Worm (Caenorhabditis elegans) whole organism, L3 larva: ENCODE measurements around the gene F17C11.11.

Experiments used
- R02D3.7 ChIP-seq: fragments of 150-350 bp; optimal IDR thresholded peaks from 2 replicates; lab custom pipeline; 2014; ENCODE audit warnings: missing biosample characterization, missing genetic modification characterization
- ZK546.5 ChIP-seq: sonication (generic microtip); optimal IDR thresholded peaks from 2 replicates; lab custom pipeline; 2017; ENCODE audit warnings: missing biosample characterization, missing genetic modification characterization
- ama-1 ChIP-seq: fragments of 150-350 bp; optimal IDR thresholded peaks from 2 replicates; lab custom pipeline; 2018
- ceh-16 ChIP-seq: sonication (generic microtip); optimal IDR thresholded peaks from 2 replicates; lab custom pipeline; 2017; ENCODE audit warnings: missing biosample characterization, missing genetic modification characterization
- ceh-28 ChIP-seq: fragments of 150-350 bp; optimal IDR thresholded peaks from 2 replicates; lab custom pipeline; 2014; ENCODE audit warnings: missing biosample characterization, missing genetic modification reagents, missing genetic modification characterization
- ceh-82 ChIP-seq: fragments of 150-350 bp; optimal IDR thresholded peaks from 2 replicates; lab custom pipeline; 2014; ENCODE audit warnings: missing biosample characterization, missing genetic modification characterization
- daf-12 ChIP-seq: fragments of 150-350 bp; optimal IDR thresholded peaks from 2 replicates; lab custom pipeline; 2014; ENCODE audit warnings: missing biosample characterization, missing genetic modification reagents, missing genetic modification characterization
- egl-5 ChIP-seq: fragments of 150-350 bp; optimal IDR thresholded peaks from 2 replicates; lab custom pipeline; 2017; ENCODE audit warnings: missing biosample characterization, missing genetic modification reagents, missing genetic modification characterization, inconsistent platforms
- elt-1 ChIP-seq: fragments of 150-350 bp; optimal IDR thresholded peaks from 2 replicates; lab custom pipeline; 2014; ENCODE audit warnings: missing biosample characterization, missing genetic modification characterization
- eor-1 ChIP-seq, 2 experiments: fragments of 150-350 bp; optimal IDR thresholded peaks; 2 replicates each; lab custom pipeline; 2014 to 2018; ENCODE audit warnings: missing biosample characterization in 2 of 2, missing genetic modification characterization in 2 of 2
- fkh-10 ChIP-seq: sonication (generic microtip); optimal IDR thresholded peaks from 2 replicates; lab custom pipeline; 2017; ENCODE audit warnings: missing biosample characterization, missing genetic modification reagents, missing genetic modification characterization
- hmg-11 ChIP-seq: sonication (generic microtip); optimal IDR thresholded peaks from 2 replicates; lab custom pipeline; 2016; ENCODE audit warnings: missing genetic modification characterization, missing compliant biosample characterization
- lin-15B ChIP-seq: fragments of 150-350 bp; optimal IDR thresholded peaks from 2 replicates; lab custom pipeline; 2014; ENCODE audit warnings: missing biosample characterization, missing genetic modification characterization
- lin-39 ChIP-seq: fragments of 150-350 bp; optimal IDR thresholded peaks from 2 replicates; lab custom pipeline; 2018; ENCODE audit warnings: missing biosample characterization, missing genetic modification reagents, missing genetic modification characterization
- lsy-12 ChIP-seq: sonication (generic microtip); optimal IDR thresholded peaks from 2 replicates; lab custom pipeline; 2016; ENCODE audit warnings: mild to moderate bottlenecking, missing genetic modification characterization, missing compliant biosample characterization
- nfya-1 ChIP-seq: sonication (generic microtip); optimal IDR thresholded peaks from 2 replicates; lab custom pipeline; 2017; ENCODE audit warnings: missing genetic modification characterization, mild to moderate bottlenecking, missing compliant biosample characterization, antibody characterized with exemption, moderate library complexity; ENCODE audit not compliant: insufficient read depth
- nhr-23 ChIP-seq: fragments of 150-350 bp; optimal IDR thresholded peaks from 2 replicates; lab custom pipeline; 2014; ENCODE audit warnings: missing biosample characterization, missing genetic modification reagents, missing genetic modification characterization
- nhr-237 ChIP-seq: fragments of 150-350 bp; optimal IDR thresholded peaks from 2 replicates; lab custom pipeline; 2014; ENCODE audit warnings: missing biosample characterization, missing genetic modification characterization
- nhr-25 ChIP-seq: sonication (generic microtip); optimal IDR thresholded peaks from 2 replicates; lab custom pipeline; 2017; ENCODE audit warnings: missing biosample characterization, missing genetic modification characterization
- nhr-28 ChIP-seq: fragments of 150-350 bp; optimal IDR thresholded peaks from 2 replicates; lab custom pipeline; 2014; ENCODE audit warnings: missing biosample characterization, missing genetic modification characterization
- nhr-43 ChIP-seq: sonication (generic microtip); optimal IDR thresholded peaks from 2 replicates; lab custom pipeline; 2016; ENCODE audit warnings: mild to moderate bottlenecking, missing genetic modification characterization, missing compliant biosample characterization; ENCODE audit not compliant: poor library complexity, severe bottlenecking
- pha-4 ChIP-seq: fragments of 150-350 bp; optimal IDR thresholded peaks from 2 replicates; lab custom pipeline; 2014; ENCODE audit warnings: missing biosample characterization, missing genetic modification reagents, missing genetic modification characterization
- pqm-1 ChIP-seq: fragments of 150-350 bp; optimal IDR thresholded peaks from 2 replicates; lab custom pipeline; 2017; ENCODE audit warnings: missing biosample characterization, missing genetic modification characterization, inconsistent platforms
- sea-2 ChIP-seq: fragments of 150-350 bp; sonication (generic microtip); optimal IDR thresholded peaks from 4 replicates; lab custom pipeline; 2014; ENCODE audit warnings: missing biosample characterization, missing genetic modification reagents, missing genetic modification characterization
- unc-62 ChIP-seq: fragments of 150-350 bp; sonication (generic microtip); optimal IDR thresholded peaks from 4 replicates; lab custom pipeline; 2014; ENCODE audit warnings: missing biosample characterization, missing genetic modification reagents, missing genetic modification characterization
- ztf-11 ChIP-seq: fragments of 150-350 bp; optimal IDR thresholded peaks from 2 replicates; lab custom pipeline; 2014; ENCODE audit warnings: missing biosample characterization, missing genetic modification characterization

The F17C11.11 gene

ce11 chrV:10921747-10922146, 16.9 kb downstream of the F17C11.11 start, which contains the start of gene nas-31:
nas-31 (minus strand) TSS chrV:10921847.
- TF ChIP-seq nhr-43 (tag; lab: Kevin White, UChicago) (no peak), ceh-28 (tag; lab: Kevin White, UChicago) (no peak)
- TF ChIP-seq, all 47 proteins: peak for 0

- TF ChIP-seq nhr-25 (tag; lab: Kevin White, UChicago), result no peak
These were observed 20.2 kb downstream of the F17C11.11 start, which contains the start of gene F58B4.2 for ce11 chrV:10918373-10918772. F58B4.2 (minus strand) TSS chrV:10918473.

ce11 chrV:10915922-10916321, 22.7 kb downstream of the F17C11.11 start:
- TF ChIP-seq unc-62 (GFP tag; lab: Kevin White, UChicago) (peak; percentile 82), nfya-1 (tag; lab: Kevin White, UChicago) (peak; percentile 15), sea-2 (no peak), elt-1 (tag; lab: Kevin White, UChicago) (peak; percentile 76), ZK546.5 (tag; lab: Kevin White, UChicago) (no peak), ceh-16 (tag; lab: Kevin White, UChicago) (no peak), fkh-10 (GFP tag; lab: Kevin White, UChicago) (no peak)

ce11 chrV:10909959-10910358, 28.7 kb downstream of the F17C11.11 start:
- TF ChIP-seq sea-2, result no peak
- TF ChIP-seq elt-1 (tag; lab: Kevin White, UChicago), result no peak
- TF ChIP-seq daf-12, result no peak
- TF ChIP-seq ztf-11 (tag; lab: Kevin White, UChicago), result no peak
- no peak for TF ChIP-seq pha-4 (tag; lab: Kevin White, UChicago)
- TF ChIP-seq nhr-23 (tag; lab: Kevin White, UChicago), result no peak
- TF ChIP-seq lsy-12 (tag; lab: Kevin White, UChicago), result no peak
- TF ChIP-seq nhr-43 (tag; lab: Kevin White, UChicago), result no peak
- no peak for TF ChIP-seq ceh-82 (tag; lab: Kevin White, UChicago)
- no peak for TF ChIP-seq lin-39
- no peak for TF ChIP-seq ceh-16 (tag; lab: Kevin White, UChicago)

- TF ChIP-seq pqm-1, result no peak
- peak; percentile 86 for TF ChIP-seq elt-1 (tag; lab: Kevin White, UChicago)
These were observed 29.5 kb downstream of the F17C11.11 start, which contains the start of gene zzz-1 for ce11 chrV:10909071-10909470. zzz-1 (minus strand) TSS chrV:10909171.

ce11 chrV:10904795-10905194, 33.8 kb downstream of the F17C11.11 start:
- TF ChIP-seq nhr-43 (tag; lab: Kevin White, UChicago), result no peak
- no peak for TF ChIP-seq ZK546.5 (tag; lab: Kevin White, UChicago)
- peak; percentile 52 for TF ChIP-seq lin-39
- TF ChIP-seq ceh-82 (tag; lab: Kevin White, UChicago), result no peak
- TF ChIP-seq nhr-25 (tag; lab: Kevin White, UChicago), result no peak
- peak; percentile 52 for TF ChIP-seq fkh-10 (GFP tag; lab: Kevin White, UChicago)
- TF ChIP-seq nhr-28 (tag; lab: Kevin White, UChicago), result no peak
- no peak for TF ChIP-seq ama-1 (lab: Kevin White, UChicago)
- no peak for TF ChIP-seq daf-12
- no peak for TF ChIP-seq ztf-11 (tag; lab: Kevin White, UChicago)
- no peak for TF ChIP-seq egl-5
- TF ChIP-seq hmg-11 (tag; lab: Kevin White, UChicago), result peak; percentile 48
- peak; percentile 39 for TF ChIP-seq nfya-1 (tag; lab: Kevin White, UChicago)

ce11 chrV:10903748-10904147, 34.9 kb downstream of the F17C11.11 start, which contains the start of gene F32D8.15:
F32D8.15 (plus strand) TSS chrV:10904048.
- TF ChIP-seq lsy-12 (tag; lab: Kevin White, UChicago), result no peak
- no peak for TF ChIP-seq R02D3.7 (tag; lab: Kevin White, UChicago)
- no peak for TF ChIP-seq nhr-25 (tag; lab: Kevin White, UChicago)
- no peak for TF ChIP-seq nhr-237 (tag; lab: Kevin White, UChicago)
- no peak for TF ChIP-seq eor-1 (tag; optimal IDR thresholded peaks at IDR 0.05; lab: Kevin White, UChicago)
- no peak for TF ChIP-seq lin-15B
- no peak for TF ChIP-seq lin-39
- no peak for TF ChIP-seq unc-62 (GFP tag; lab: Kevin White, UChicago)
